Fruit fly (Drosophila melanogaster) whole organism, embryonic: Measurements from ENCODE around the gene CG33654.

ENCODE experiments used
- CG12659 ChIP-seq: fragments of 200-800 bp; sonication (Bioruptor generic); optimal IDR thresholded peaks from 3 replicates; lab custom pipeline; 2017; ENCODE audit warnings: mild to moderate bottlenecking, missing biosample characterization, missing genetic modification reagents, missing genetic modification characterization
- CG14050 ChIP-seq: fragments of 200-800 bp; sonication (Bioruptor generic); IDR thresholded peaks from 3 replicates; pipeline ENCODE4 v1.3.6; 2022; ENCODE audit warnings: missing biosample characterization, missing genetic modification characterization
- CG1603 ChIP-seq: fragments of 200-800 bp; sonication (Bioruptor generic); optimal IDR thresholded peaks from 2 replicates; lab custom pipeline; 2019; ENCODE audit warnings: missing biosample characterization, mild to moderate bottlenecking, missing genetic modification characterization, moderate library complexity
- CG18764 ChIP-seq: fragments of 200-800 bp; sonication (Bioruptor generic); optimal IDR thresholded peaks from 3 replicates; lab custom pipeline; 2016; ENCODE audit warnings: missing biosample characterization, missing genetic modification characterization
- CG3838 ChIP-seq: fragments of 200-800 bp; sonication (Bioruptor generic); optimal IDR thresholded peaks from 3 replicates; lab custom pipeline; 2016; ENCODE audit warnings: missing biosample characterization, missing genetic modification characterization
- CG3995 ChIP-seq: fragments of 200-800 bp; sonication (Bioruptor generic); optimal IDR thresholded peaks from 3 replicates; lab custom pipeline; 2016; ENCODE audit warnings: missing biosample characterization, missing genetic modification characterization
- CG4617 ChIP-seq: fragments of 200-800 bp; sonication (Bioruptor generic); optimal IDR thresholded peaks from 3 replicates; lab custom pipeline; 2016; ENCODE audit warnings: missing biosample characterization, missing genetic modification characterization, borderline replicate concordance
- CG4730 ChIP-seq: fragments of 200-800 bp; sonication (Bioruptor generic); IDR thresholded peaks from 2 replicates; pipeline ENCODE4 v1.3.6; 2022; ENCODE audit warnings: missing biosample characterization, missing genetic modification characterization
- CG6272 ChIP-seq: fragments of 200-800 bp; sonication (Bioruptor generic); IDR thresholded peaks from 2 replicates; pipeline ENCODE4 v1.3.6; 2022; ENCODE audit warnings: missing biosample characterization, missing genetic modification characterization
- CG6854 ChIP-seq: fragments of 200-800 bp; sonication (Bioruptor generic); optimal IDR thresholded peaks from 3 replicates; lab custom pipeline; 2017; ENCODE audit warnings: missing biosample characterization, mild to moderate bottlenecking, missing genetic modification characterization
- CG8290 ChIP-seq, 3 experiments: fragments of 200-800 bp; sonication (Bioruptor generic); optimal IDR thresholded peaks; 2 replicates each; lab custom pipeline; 2016 to 2019; ENCODE audit warnings: missing biosample characterization in 3 of 3, missing genetic modification characterization in 3 of 3, mild to moderate bottlenecking in 2 of 3, moderate library complexity in 1 of 3
- CG8944 ChIP-seq: fragments of 200-800 bp; sonication (Bioruptor generic); optimal IDR thresholded peaks from 3 replicates; lab custom pipeline; 2016; ENCODE audit warnings: missing biosample characterization, missing genetic modification characterization
- CTCF ChIP-seq: fragments of 200-800 bp; sonication (Bioruptor generic); optimal IDR thresholded peaks from 2 replicates; lab custom pipeline; 2017; ENCODE audit warnings: missing biosample characterization, mild to moderate bottlenecking, missing genetic modification characterization, moderate library complexity
- Chrac-16 ChIP-seq: fragments of 200-800 bp; sonication (Bioruptor generic); optimal IDR thresholded peaks from 3 replicates; lab custom pipeline; 2016; ENCODE audit warnings: missing biosample characterization, missing genetic modification characterization
- CrebB ChIP-seq: fragments of 200-800 bp; sonication (Bioruptor generic); optimal IDR thresholded peaks from 3 replicates; lab custom pipeline; 2018; ENCODE audit warnings: missing biosample characterization, mild to moderate bottlenecking, missing genetic modification characterization
- Deaf1 ChIP-seq: fragments of 200-800 bp; optimal IDR thresholded peaks from 3 replicates; lab custom pipeline; 2019; ENCODE audit warnings: missing biosample characterization, mild to moderate bottlenecking, missing genetic modification characterization, moderate library complexity
- Dip3 ChIP-seq: fragments of 200-800 bp; sonication (Bioruptor generic); optimal IDR thresholded peaks from 3 replicates; lab custom pipeline; 2016; ENCODE audit warnings: missing biosample characterization, missing genetic modification characterization
- H2.0 ChIP-seq: fragments of 200-800 bp; sonication (Bioruptor generic); IDR thresholded peaks from 2 replicates; pipeline ENCODE4 v1.3.6; 2022; ENCODE audit warnings: missing biosample characterization, missing genetic modification characterization
- HLH4C ChIP-seq: fragments of 200-800 bp; sonication (Bioruptor generic); IDR thresholded peaks from 3 replicates; pipeline ENCODE4 v1.3.6; 2022; ENCODE audit warnings: missing biosample characterization, missing genetic modification characterization; ENCODE audit not compliant: partially characterized antibody
- NK7.1 ChIP-seq: fragments of 200-800 bp; sonication (Bioruptor generic); optimal IDR thresholded peaks from 3 replicates; lab custom pipeline; 2016; ENCODE audit warnings: missing biosample characterization, missing genetic modification characterization
- Nf-YA ChIP-seq: fragments of 200-800 bp; sonication (Bioruptor generic); IDR thresholded peaks from 2 replicates; pipeline ENCODE4 v1.3.6; 2022; ENCODE audit warnings: missing biosample characterization, missing genetic modification characterization
- Oli ChIP-seq: fragments of 200-800 bp; sonication (Bioruptor generic); optimal IDR thresholded peaks from 2 replicates; lab custom pipeline; 2018; ENCODE audit warnings: missing biosample characterization, mild to moderate bottlenecking, missing genetic modification characterization, moderate library complexity
- Optix ChIP-seq: fragments of 200-800 bp; sonication (Bioruptor generic); IDR thresholded peaks from 3 replicates; pipeline ENCODE4 v1.3.6; 2022; ENCODE audit warnings: missing biosample characterization, missing genetic modification characterization
- PHDP ChIP-seq: fragments of 200-800 bp; sonication (Bioruptor generic); optimal IDR thresholded peaks from 3 replicates; lab custom pipeline; 2018; ENCODE audit warnings: missing biosample characterization, mild to moderate bottlenecking, missing genetic modification characterization, moderate library complexity
- Ravus ChIP-seq: fragments of 200-800 bp; sonication (Bioruptor generic); IDR thresholded peaks from 2 replicates; pipeline ENCODE4 v1.3.6; 2022; ENCODE audit warnings: missing biosample characterization, missing genetic modification characterization
- Scr ChIP-seq: fragments of 200-800 bp; sonication (Bioruptor generic); IDR thresholded peaks from 2 replicates; pipeline ENCODE4 v1.3.6; 2022; ENCODE audit warnings: missing biosample characterization, missing genetic modification characterization; ENCODE audit not compliant: partially characterized antibody
- ac ChIP-seq: fragments of 200-800 bp; sonication (Bioruptor generic); optimal IDR thresholded peaks from 3 replicates; lab custom pipeline; 2017; ENCODE audit warnings: missing biosample characterization, mild to moderate bottlenecking, missing genetic modification characterization
- aop ChIP-seq: fragments of 200-800 bp; sonication (Bioruptor generic); IDR thresholded peaks from 2 replicates; pipeline ENCODE4 v1.3.6; 2022; ENCODE audit warnings: missing biosample characterization, missing genetic modification characterization
- bbx ChIP-seq: fragments of 200-800 bp; sonication (Bioruptor generic); IDR thresholded peaks from 2 replicates; pipeline ENCODE4 v1.3.6; 2022; ENCODE audit warnings: missing biosample characterization, missing genetic modification characterization; ENCODE audit not compliant: partially characterized antibody
- caup ChIP-seq: fragments of 200-800 bp; sonication (Bioruptor generic); optimal IDR thresholded peaks from 3 replicates; lab custom pipeline; 2017; ENCODE audit warnings: missing biosample characterization, mild to moderate bottlenecking, missing genetic modification characterization, moderate library complexity; ENCODE audit not compliant: severe bottlenecking
- da ChIP-seq: fragments of 200-800 bp; sonication (Bioruptor generic); optimal IDR thresholded peaks from 2 replicates; lab custom pipeline; 2016; ENCODE audit warnings: missing biosample characterization, missing genetic modification characterization
- dati ChIP-seq: fragments of 200-800 bp; sonication (Bioruptor generic); IDR thresholded peaks from 2 replicates; pipeline ENCODE4 v1.3.6; 2022; ENCODE audit warnings: missing biosample characterization, missing genetic modification characterization
- gem ChIP-seq: fragments of 200-800 bp; sonication (Bioruptor generic); optimal IDR thresholded peaks from 2 replicates; lab custom pipeline; 2019; ENCODE audit warnings: missing biosample characterization, mild to moderate bottlenecking, missing genetic modification characterization, moderate library complexity
- gfzf ChIP-seq: fragments of 200-800 bp; sonication (Bioruptor generic); optimal IDR thresholded peaks from 2 replicates; lab custom pipeline; 2016; ENCODE audit warnings: missing biosample characterization, mild to moderate bottlenecking, missing genetic modification characterization, moderate library complexity
- maf-S ChIP-seq: fragments of 200-800 bp; sonication (Bioruptor generic); optimal IDR thresholded peaks from 2 replicates; lab custom pipeline; 2016; ENCODE audit warnings: missing biosample characterization, missing genetic modification characterization
- mirr ChIP-seq: fragments of 200-800 bp; sonication (Bioruptor generic); optimal IDR thresholded peaks from 3 replicates; lab custom pipeline; 2018; ENCODE audit warnings: missing biosample characterization, mild to moderate bottlenecking, missing genetic modification characterization
- nerfin-2 ChIP-seq: fragments of 200-800 bp; sonication (Bioruptor generic); IDR thresholded peaks from 2 replicates; pipeline ENCODE4 v1.3.6; 2022; ENCODE audit warnings: missing biosample characterization, missing genetic modification characterization; ENCODE audit not compliant: partially characterized antibody
- pita ChIP-seq: fragments of 200-800 bp; sonication (Bioruptor generic); optimal IDR thresholded peaks from 2 replicates; lab custom pipeline; 2017; ENCODE audit warnings: missing biosample characterization, mild to moderate bottlenecking, missing genetic modification characterization
- prd ChIP-seq, 3 experiments: fragments of >200 bp in 2 of 3; fragments of 200-800 bp in 1 of 3; sonication (Bioruptor generic) in 1 of 3; optimal IDR thresholded peaks in 2 of 3; IDR thresholded peaks in 1 of 3; 2 replicates in 2 of 3; 3 replicates in 1 of 3; pipeline versions ENCODE4 v1.3.6 to Lab custom; 2017 to 2022; ENCODE audit warnings: missing biosample characterization in 1 of 3, missing genetic modification characterization in 1 of 3
- repo ChIP-seq: fragments of 200-800 bp; sonication (Bioruptor generic); optimal IDR thresholded peaks from 2 replicates; lab custom pipeline; 2016; ENCODE audit warnings: missing biosample characterization, missing genetic modification characterization
- rib ChIP-seq: fragments of 200-800 bp; sonication (Bioruptor generic); IDR thresholded peaks from 2 replicates; pipeline ENCODE4 v1.3.6; 2022; ENCODE audit warnings: missing biosample characterization, missing genetic modification characterization
- sd ChIP-seq: fragments of 200-800 bp; sonication (Bioruptor generic); optimal IDR thresholded peaks from 3 replicates; lab custom pipeline; 2018; ENCODE audit warnings: missing biosample characterization, mild to moderate bottlenecking, missing genetic modification characterization, moderate library complexity
- sens ChIP-seq: fragments of 200-800 bp; sonication (Bioruptor generic); peaks from one replicate; lab custom pipeline; 2016; ENCODE audit warnings: missing biosample characterization, missing genetic modification characterization
- seq ChIP-seq: fragments of 200-800 bp; sonication (Bioruptor generic); IDR thresholded peaks from 2 replicates; pipeline ENCODE4 v1.3.6; 2022; ENCODE audit warnings: missing biosample characterization, missing genetic modification characterization
- sim ChIP-seq: fragments of 200-800 bp; sonication (Bioruptor generic); IDR thresholded peaks from 2 replicates; pipeline ENCODE4 v1.3.6; 2022; ENCODE audit warnings: missing biosample characterization, missing genetic modification characterization
- sima ChIP-seq: fragments of 200-800 bp; sonication (Bioruptor generic); optimal IDR thresholded peaks from 2 replicates; lab custom pipeline; 2016; ENCODE audit warnings: missing biosample characterization, missing genetic modification characterization
- so ChIP-seq: fragments of 200-800 bp; sonication (Bioruptor generic); IDR thresholded peaks from 3 replicates; pipeline ENCODE4 v1.3.6; 2022; ENCODE audit warnings: missing biosample characterization, missing genetic modification characterization
- sr ChIP-seq: fragments of 200-800 bp; sonication (Bioruptor generic); IDR thresholded peaks from 3 replicates; pipeline ENCODE4 v1.3.6; 2022; ENCODE audit warnings: missing biosample characterization, missing genetic modification characterization
- stwl ChIP-seq: fragments of 200-800 bp; sonication (Bioruptor generic); optimal IDR thresholded peaks from 3 replicates; lab custom pipeline; 2018; ENCODE audit warnings: missing biosample characterization, mild to moderate bottlenecking, missing genetic modification characterization, moderate library complexity
- tap ChIP-seq: fragments of 200-800 bp; optimal IDR thresholded peaks from 3 replicates; lab custom pipeline; 2019; ENCODE audit warnings: missing biosample characterization, mild to moderate bottlenecking, missing genetic modification characterization, moderate library complexity
- unc-4 ChIP-seq: fragments of 200-800 bp; sonication (Bioruptor generic); IDR thresholded peaks from 2 replicates; pipeline ENCODE4 v1.3.6; 2022; ENCODE audit warnings: missing biosample characterization, missing genetic modification characterization; ENCODE audit not compliant: partially characterized antibody
- vnd ChIP-seq: fragments of 200-800 bp; sonication (Bioruptor generic); IDR thresholded peaks from 3 replicates; pipeline ENCODE4 v1.3.6; 2022; ENCODE audit warnings: missing biosample characterization, missing genetic modification characterization; ENCODE audit not compliant: partially characterized antibody

Gene CG33654

dm6 chr3R:9605084-9605483, 22.1 kb upstream of the CG33654 start (continued):
- TF ChIP-seq repo = no peak
- TF ChIP-seq CG3995 (GFP tag; lab: Kevin White, UChicago) = no peak
- TF ChIP-seq gem = peak; percentile 58
- no peak for TF ChIP-seq bbx (GFP tag; lab: Robert Waterston, UW)
- TF ChIP-seq Scr (GFP tag; lab: Robert Waterston, UW) = no peak
- TF ChIP-seq unc-4 (GFP tag; lab: Robert Waterston, UW) = no peak
- TF ChIP-seq vnd (GFP tag; lab: Robert Waterston, UW) = no peak
- no peak for TF ChIP-seq prd (optimal IDR thresholded peaks at IDR 0.05; lab: Kevin White, UChicago)
- peak; percentile 77 for TF ChIP-seq prd (GFP tag; IDR thresholded peaks at IDR 0.05; lab: Robert Waterston, UW)
- no peak for TF ChIP-seq mirr (GFP tag; lab: Kevin White, UChicago)
- no peak for TF ChIP-seq so (GFP tag; lab: Robert Waterston, UW)
- TF ChIP-seq HLH4C (GFP tag; lab: Robert Waterston, UW) = no peak
- TF ChIP-seq Chrac-16 (GFP tag; lab: Kevin White, UChicago) = peak; percentile 36
- no peak for TF ChIP-seq CrebB (tag; lab: Kevin White, UChicago)
- TF ChIP-seq gfzf = no peak
- TF ChIP-seq CG12659 (GFP tag; lab: Kevin White, UChicago) = no peak
- TF ChIP-seq CG8290 (GFP tag; optimal IDR thresholded peaks at IDR 0.05; lab: Kevin White, UChicago) = peak; percentile 3
- no peak for TF ChIP-seq CG8290 (tag; optimal IDR thresholded peaks at IDR 0.05; lab: Kevin White, UChicago)
- TF ChIP-seq CG1603 (tag; lab: Kevin White, UChicago) = peak; percentile 77
- no peak for TF ChIP-seq aop (GFP tag; lab: Robert Waterston, UW)
- TF ChIP-seq dati (GFP tag; lab: Robert Waterston, UW) = no peak
- no peak for TF ChIP-seq PHDP (tag; lab: Kevin White, UChicago)
- TF ChIP-seq tap (tag; lab: Kevin White, UChicago) = no peak
- TF ChIP-seq seq = no peak
- TF ChIP-seq Dip3 = no peak
- TF ChIP-seq caup = no peak
- no peak for TF ChIP-seq CG8944 (GFP tag; lab: Kevin White, UChicago)
- TF ChIP-seq sim (GFP tag; lab: Robert Waterston, UW) = no peak
- TF ChIP-seq CG14050 (GFP tag; lab: Robert Waterston, UW) = no peak
- TF ChIP-seq CG4730 = no peak
- no peak for TF ChIP-seq sr
- TF ChIP-seq CG3838 (GFP tag; lab: Kevin White, UChicago) = no peak
- TF ChIP-seq CG6272 (GFP tag; lab: Robert Waterston, UW) = no peak
- TF ChIP-seq CG18764 (GFP tag; lab: Kevin White, UChicago) = peak; percentile 29
- TF ChIP-seq maf-S (GFP tag; lab: Kevin White, UChicago) = no peak
- no peak for TF ChIP-seq nerfin-2 (GFP tag; lab: Robert Waterston, UW)
- no peak for TF ChIP-seq NK7.1 (GFP tag; lab: Kevin White, UChicago)
- no peak for TF ChIP-seq Nf-YA
- TF ChIP-seq sima = no peak
- TF ChIP-seq pita (GFP tag; lab: Kevin White, UChicago) = no peak
- TF ChIP-seq H2.0 (GFP tag; lab: Robert Waterston, UW) = no peak
- TF ChIP-seq Deaf1 (tag; lab: Kevin White, UChicago) = no peak
- no peak for TF ChIP-seq sd
- no peak for TF ChIP-seq CG6854 (GFP tag; lab: Kevin White, UChicago)
- TF ChIP-seq CTCF (GFP tag; lab: Kevin White, UChicago) = no peak
- peak; percentile 4 for TF ChIP-seq Oli (tag; lab: Kevin White, UChicago)
- no peak for TF ChIP-seq Optix (GFP tag; lab: Robert Waterston, UW)
- TF ChIP-seq da (GFP tag; lab: Kevin White, UChicago) = no peak
- TF ChIP-seq rib (GFP tag; lab: Robert Waterston, UW) = no peak
- peak; percentile 93 for TF ChIP-seq sens (GFP tag; lab: Kevin White, UChicago)
- TF ChIP-seq Ravus (GFP tag; lab: Robert Waterston, UW) = no peak
- TF ChIP-seq CG4617 (GFP tag; lab: Kevin White, UChicago) = no peak
- TF ChIP-seq ac (GFP tag; lab: Kevin White, UChicago) = peak; percentile 12
- TF ChIP-seq stwl (tag; lab: Kevin White, UChicago) = peak; percentile 2
